Fruit fly (Drosophila melanogaster): ENCODE measurements around the gene CG13040.

CG13040 gene

DNA sequence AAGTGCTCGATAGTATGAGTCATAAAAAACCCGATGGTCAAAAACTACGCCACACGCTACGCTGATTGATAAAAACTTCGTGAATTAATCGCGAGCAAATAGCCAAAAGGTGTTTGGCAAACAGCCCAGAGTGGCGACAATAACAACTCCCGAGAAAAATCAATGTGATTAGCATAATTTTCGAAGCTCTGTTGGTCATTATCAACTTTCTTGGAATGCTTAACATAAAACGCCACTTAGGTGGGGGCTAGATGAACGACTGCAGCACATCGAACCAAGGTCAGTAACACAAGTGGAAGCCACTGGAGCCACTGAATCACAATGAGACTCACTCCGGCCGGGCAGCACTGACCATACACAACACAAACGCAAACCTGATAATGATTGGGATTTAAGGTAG, 11.2 kb upstream of the CG13040 start:
- TF ChIP-seq sd (tag; optimal IDR thresholded peaks at IDR 0.05) = peak; percentile 66
- no peak for TF ChIP-seq CG7556 (GFP tag; optimal IDR thresholded peaks at IDR 0.05)
- TF ChIP-seq CG32532 (GFP tag; IDR thresholded peaks at IDR 0.05) = 0 out of 2 replicates have a peak, but pooled peaks have one; percentile 10
- no peak for TF ChIP-seq CrebB (tag; optimal IDR thresholded peaks at IDR 0.05)
- TF ChIP-seq oc (tag; optimal IDR thresholded peaks at IDR 0.05) = peak; percentile 47
- no peak for TF ChIP-seq CG4707 (GFP tag; optimal IDR thresholded peaks at IDR 0.05)
- no peak for TF ChIP-seq gcm (GFP tag; optimal IDR thresholded peaks at IDR 0.05)
- 0 out of 2 replicates have a peak, but pooled peaks have one; percentile 10 for TF ChIP-seq CG43689 (GFP tag; IDR thresholded peaks at IDR 0.05)
- peak; percentile 61 for TF ChIP-seq onecut (GFP tag; IDR thresholded peaks at IDR 0.05)
- TF ChIP-seq CG12769 (tag; optimal IDR thresholded peaks at IDR 0.05) = peak; percentile 68
- TF ChIP-seq bcd (GFP tag; optimal IDR thresholded peaks at IDR 0.05) = no peak
- TF ChIP-seq CG6272 (GFP tag; IDR thresholded peaks at IDR 0.05) = no peak
- no peak for TF ChIP-seq Bgb (GFP tag; IDR thresholded peaks at IDR 0.05; ENCODE audit: partially characterized antibody)
- peak; percentile 71; the same call in 1 of the 4 replicates for TF ChIP-seq chinmo (GFP tag; IDR thresholded peaks at IDR 0.05; ENCODE audit: partially characterized antibody)
- peak; percentile 83 for TF ChIP-seq vvl (GFP tag; IDR thresholded peaks at IDR 0.05)
- TF ChIP-seq E2f1 (GFP tag; IDR thresholded peaks at IDR 0.05) = no peak
- TF ChIP-seq Med (GFP tag) = peak; percentile 20
- TF ChIP-seq CG11560 (tag; IDR thresholded peaks at IDR 0.05) = no peak
- peak; percentile 63 for TF ChIP-seq Blimp-1 (GFP tag; optimal IDR thresholded peaks at IDR 0.05)
- TF ChIP-seq ftz-f1 (GFP tag; optimal IDR thresholded peaks at IDR 0.05) = peak; percentile 48
- peak; percentile 2 for TF ChIP-seq Ets65A (GFP tag)
- TF ChIP-seq pros (GFP tag; optimal IDR thresholded peaks at IDR 0.05) = peak; percentile 62
- 0 out of 3 replicates have a peak, but pooled peaks have one; percentile 25 for TF ChIP-seq CG6175 (GFP tag; IDR thresholded peaks at IDR 0.05)
- no peak for TF ChIP-seq CG9817 (tag; optimal IDR thresholded peaks at IDR 0.05)
- TF ChIP-seq danr (GFP tag; IDR thresholded peaks at IDR 0.05) = no peak
- peak; percentile 47 for TF ChIP-seq Awh (GFP tag; IDR thresholded peaks at IDR 0.05)

DNA sequence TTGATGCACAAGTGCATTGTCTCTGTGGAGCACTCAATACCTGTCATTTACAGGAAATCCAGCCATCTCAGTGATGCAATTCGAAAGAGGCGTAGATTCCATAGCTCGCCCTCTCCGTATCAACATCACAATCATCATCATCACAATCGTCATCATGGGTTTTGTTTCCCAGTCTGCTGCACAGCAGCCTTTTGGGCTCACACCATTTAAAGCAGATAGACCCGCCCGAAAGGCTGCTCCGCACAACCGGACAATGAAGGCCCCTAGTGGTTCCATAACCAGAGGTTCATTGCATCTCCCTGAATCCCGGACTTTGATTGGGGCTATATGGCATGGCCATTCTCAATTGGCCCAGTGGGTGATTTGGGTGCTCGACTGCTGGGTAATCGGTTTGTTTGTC, 8.3 kb upstream of the CG13040 start:
- TF ChIP-seq CG7745 (tag; optimal IDR thresholded peaks at IDR 0.05) (no peak), CG15601 (tag; optimal IDR thresholded peaks at IDR 0.05) (no peak), Med (GFP tag) (peak; percentile 75), zf30C (GFP tag; optimal IDR thresholded peaks at IDR 0.05) (no peak), Side (GFP tag; optimal IDR thresholded peaks at IDR 0.05) (no peak), CG15514 (GFP tag; optimal IDR thresholded peaks at IDR 0.05) (peak; percentile 96), onecut (GFP tag; IDR thresholded peaks at IDR 0.05) (no peak), otp (GFP tag; IDR thresholded peaks at IDR 0.05) (no peak), NK7.1 (GFP tag; optimal IDR thresholded peaks at IDR 0.05) (no peak), CG3281 (GFP tag; optimal IDR thresholded peaks at IDR 0.05) (no peak), CG13287 (GFP tag; IDR thresholded peaks at IDR 0.05; ENCODE audit: partially characterized antibody) (peak; percentile 45; the same call in 1 of the 2 replicates), B-H2 (GFP tag; optimal IDR thresholded peaks at IDR 0.05) (no peak), Opbp (GFP tag; IDR thresholded peaks at IDR 0.05; ENCODE audit: partially characterized antibody) (no peak), CG32767 (GFP tag; IDR thresholded peaks at IDR 0.05) (no peak), CG2875 (GFP tag; optimal IDR thresholded peaks at IDR 0.05) (no peak), CG13624 (GFP tag; optimal IDR thresholded peaks at IDR 0.05) (no peak), ind (GFP tag; optimal IDR thresholded peaks at IDR 0.05) (no peak), dan (GFP tag; IDR thresholded peaks at IDR 0.05) (no peak), CG8765 (GFP tag; IDR thresholded peaks at IDR 0.05) (no peak), E2f2 (GFP tag; IDR thresholded peaks at IDR 0.05) (peak; percentile 9; the same call in 1 of the 2 replicates), grn (GFP tag; optimal IDR thresholded peaks at IDR 0.05) (no peak), lola (GFP tag; optimal IDR thresholded peaks at IDR 0.05) (peak in 1 of 3 experiments; percentile 53), mld (GFP tag; IDR thresholded peaks at IDR 0.05; ENCODE audit: partially characterized antibody) (no peak), pita (GFP tag; optimal IDR thresholded peaks at IDR 0.05) (no peak), ac (GFP tag; optimal IDR thresholded peaks at IDR 0.05) (no peak), amos (GFP tag; IDR thresholded peaks at IDR 0.05; ENCODE audit: partially characterized antibody) (no peak), az2 (GFP tag; optimal IDR thresholded peaks at IDR 0.05) (no peak)
